Fruit fly (Drosophila melanogaster): Measurements from ENCODE around the gene qm.

Gene qm

DNA sequence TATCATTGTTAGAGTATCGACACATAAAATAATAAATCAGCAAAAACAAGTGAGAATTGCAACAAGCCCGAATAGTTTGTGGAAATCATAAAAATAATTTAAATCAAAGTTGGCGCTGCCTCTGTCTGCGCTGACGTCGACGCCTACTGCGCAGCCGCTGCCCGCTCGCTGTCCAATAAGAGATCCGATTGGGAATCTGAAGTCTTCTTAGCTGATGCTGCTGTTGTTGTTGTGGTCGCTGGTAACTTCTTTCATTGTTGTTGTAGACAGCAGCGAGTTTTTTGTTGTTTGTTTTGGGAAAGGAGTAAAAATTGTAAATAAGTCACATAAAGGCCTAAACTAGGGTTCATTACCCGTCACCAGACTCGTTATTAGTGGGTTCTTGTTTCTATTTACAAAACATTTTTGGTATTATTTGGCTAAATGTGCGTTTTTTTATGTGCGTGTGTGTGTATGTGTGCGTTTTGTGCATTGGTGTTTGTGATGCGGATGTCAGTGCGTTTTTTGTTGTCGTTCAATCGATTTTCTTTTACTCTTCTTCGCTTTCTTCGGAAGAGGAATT, 16.7 kb downstream of the qm start:
- no peak for TF ChIP-seq CG8319 (GFP tag; optimal IDR thresholded peaks at IDR 0.05)
- TF ChIP-seq fkh (GFP tag; optimal IDR thresholded peaks at IDR 0.05): peak; percentile 57

DNA sequence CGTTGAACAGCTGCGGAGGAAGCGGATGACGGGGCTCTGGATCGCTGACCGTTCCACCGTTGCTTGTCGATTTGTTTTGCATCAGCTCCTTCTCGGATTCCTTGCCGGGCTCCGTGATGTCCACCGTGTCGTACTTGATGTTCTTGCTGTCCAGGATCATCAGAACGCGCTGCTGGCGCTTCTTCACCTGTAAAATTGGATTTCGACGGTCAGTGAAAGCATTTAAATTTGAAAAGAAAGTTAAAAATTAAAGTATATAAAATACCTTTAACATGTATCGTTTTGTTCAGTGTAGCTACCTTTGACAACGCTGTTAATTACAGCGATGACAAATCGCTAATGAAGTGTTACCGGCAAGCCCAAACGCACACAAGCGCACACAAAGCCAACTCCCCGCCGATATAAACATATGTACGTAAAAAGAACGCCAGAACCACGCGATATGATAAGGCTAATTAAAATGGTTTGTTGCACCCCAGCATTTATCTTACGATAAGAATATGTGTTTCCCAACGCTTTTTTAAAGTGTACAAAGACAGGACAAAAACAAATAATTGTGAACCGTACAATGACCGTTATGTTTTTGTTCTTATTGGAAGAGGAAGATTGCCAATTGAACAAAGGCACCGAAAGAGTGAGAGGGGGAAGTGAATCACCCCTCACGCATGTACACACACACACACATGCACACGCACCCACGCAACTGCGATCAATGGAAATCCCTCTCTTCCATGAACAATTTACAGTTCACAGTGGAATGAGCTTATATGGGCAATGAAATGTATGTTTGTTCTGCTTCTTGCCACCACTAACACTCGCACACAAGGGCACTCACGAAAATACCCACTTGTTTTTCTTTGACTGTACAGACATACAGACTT, 19.9 kb downstream of the qm start:
- TF ChIP-seq Sox102F (GFP tag; optimal IDR thresholded peaks at IDR 0.05) (peak; percentile 46), achi (GFP tag; optimal IDR thresholded peaks at IDR 0.05) (peak; percentile 8), CG32006 (GFP tag; optimal IDR thresholded peaks at IDR 0.05) (peak; percentile 21), CG15336 (GFP tag; IDR thresholded peaks at IDR 0.05) (peak; percentile 41), Met (GFP tag; optimal IDR thresholded peaks at IDR 0.05) (peak; percentile 20), Hr4 (GFP tag; optimal IDR thresholded peaks at IDR 0.05) (peak; percentile 17), Hr39 (GFP tag; optimal IDR thresholded peaks at IDR 0.05) (peak; percentile 17), CG3919 (GFP tag; optimal IDR thresholded peaks at IDR 0.05) (peak; percentile 8), CG10669 (GFP tag; optimal IDR thresholded peaks at IDR 0.05) (peak; percentile 8), CG1621 (tag; optimal IDR thresholded peaks at IDR 0.05) (no peak), ss (GFP tag; optimal IDR thresholded peaks at IDR 0.05) (peak; percentile 44 to 45), lz (GFP tag; optimal IDR thresholded peaks at IDR 0.05) (peak; percentile 25), esn (GFP tag; optimal IDR thresholded peaks at IDR 0.05) (peak; percentile 34), dac (GFP tag; optimal IDR thresholded peaks at IDR 0.05) (no peak), vri (GFP tag; optimal IDR thresholded peaks at IDR 0.05) (peak; percentile 2), Eip75B (GFP tag; optimal IDR thresholded peaks at IDR 0.05) (no peak), Blimp-1 (GFP tag; optimal IDR thresholded peaks at IDR 0.05) (peak; percentile 5), CG6792 (GFP tag; optimal IDR thresholded peaks at IDR 0.05) (no peak), CG34406 (GFP tag; optimal IDR thresholded peaks at IDR 0.05) (no peak), Smox (GFP tag; optimal IDR thresholded peaks at IDR 0.05) (no peak), eg (GFP tag; IDR thresholded peaks at IDR 0.05) (no peak), CG8632 (GFP tag; optimal IDR thresholded peaks at IDR 0.05) (peak; percentile 10), CG6163 (GFP tag; IDR thresholded peaks at IDR 0.05) (peak; percentile 42; the same call in 1 of the 3 replicates), fd85E (GFP tag; optimal IDR thresholded peaks at IDR 0.05) (no peak), Gug (GFP tag; IDR thresholded peaks at IDR 0.05) (no peak), CG8119 (GFP tag; IDR thresholded peaks at IDR 0.05) (peak; percentile 28; the same call in 1 of the 3 replicates), Eip93F (GFP tag; optimal IDR thresholded peaks at IDR 0.05) (peak; percentile 73), CG31627 (GFP tag; optimal IDR thresholded peaks at IDR 0.05) (peak; percentile 10), CG8319 (GFP tag; optimal IDR thresholded peaks at IDR 0.05) (no peak), acj6 (GFP tag; optimal IDR thresholded peaks at IDR 0.05) (peak; percentile 10), Sox14 (GFP tag; optimal IDR thresholded peaks at IDR 0.05) (peak; percentile 94), OdsH (GFP tag; optimal IDR thresholded peaks at IDR 0.05) (no peak), svp (GFP tag) (peak; percentile 48), topi (GFP tag; optimal IDR thresholded peaks at IDR 0.05) (peak; percentile 15), Eip78C (GFP tag) (peak; percentile 82), fkh (GFP tag; optimal IDR thresholded peaks at IDR 0.05) (peak; percentile 77)

DNA sequence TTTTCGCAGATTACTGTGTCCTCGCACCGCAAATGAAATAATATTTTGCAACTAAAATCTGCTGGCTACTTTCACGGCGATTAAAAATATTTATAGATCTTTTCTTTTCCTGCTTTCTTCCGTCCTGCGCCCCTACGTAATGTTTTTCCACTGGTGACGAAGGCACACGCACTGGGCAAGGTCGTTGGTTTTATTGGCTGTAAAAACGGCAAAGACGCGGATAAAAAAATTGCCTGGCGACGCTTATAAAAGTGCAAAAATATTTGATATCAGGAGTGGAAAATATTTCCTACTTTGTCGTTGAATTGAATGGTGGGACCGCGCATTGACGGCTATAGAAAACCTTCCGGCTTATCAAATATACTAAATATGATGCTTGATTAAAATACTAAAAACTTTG, 20.8 kb downstream of the qm start, which contains the start of gene Sh3beta:
TSS of gene Sh3beta (minus strand) at position 327 of the 400 bp plus-strand sequence.
- TF ChIP-seq vri (GFP tag; optimal IDR thresholded peaks at IDR 0.05) (peak; percentile 8), CG1621 (tag; optimal IDR thresholded peaks at IDR 0.05) (no peak), dsx (GFP tag; optimal IDR thresholded peaks at IDR 0.05; ENCODE audit: poor library complexity, severe bottlenecking) (peak; percentile 86), fd59A (GFP tag; optimal IDR thresholded peaks at IDR 0.05) (no peak), CG6808 (GFP tag; optimal IDR thresholded peaks at IDR 0.05) (no peak), esn (GFP tag; optimal IDR thresholded peaks at IDR 0.05) (no peak), fd85E (GFP tag; optimal IDR thresholded peaks at IDR 0.05) (no peak), CG6854 (GFP tag; optimal IDR thresholded peaks at IDR 0.05) (peak; percentile 25)
